Fruit fly (Drosophila melanogaster): ENCODE data around the gene Hsp67Bc.

Gene Hsp67Bc

dm6 chr3L:9370907-9371365 is 1.4 kb downstream of the Hsp67Bc start, which contains the start of gene Fdx1 (continued):
- TF ChIP-seq CG10431 (GFP tag; optimal IDR thresholded peaks at IDR 0.05) = no peak
- no peak for TF ChIP-seq shn (GFP tag; optimal IDR thresholded peaks at IDR 0.05)
- TF ChIP-seq Rx (GFP tag; IDR thresholded peaks at IDR 0.05) = no peak
- TF ChIP-seq otp (GFP tag; IDR thresholded peaks at IDR 0.05) = no peak
- no peak for TF ChIP-seq CG11093 (GFP tag; IDR thresholded peaks at IDR 0.05)
- TF ChIP-seq CG6765 (GFP tag; optimal IDR thresholded peaks at IDR 0.05) = no peak
- TF ChIP-seq cg (GFP tag; optimal IDR thresholded peaks at IDR 0.05) = no peak
- no peak for TF ChIP-seq fd102C (GFP tag; optimal IDR thresholded peaks at IDR 0.05)
- TF ChIP-seq cad (GFP tag; optimal IDR thresholded peaks at IDR 0.05) = no peak
- TF ChIP-seq Opbp (GFP tag; IDR thresholded peaks at IDR 0.05; ENCODE audit: partially characterized antibody) = no peak; the same call in 2 of the 3 replicates
- TF ChIP-seq nmo (GFP tag; optimal IDR thresholded peaks at IDR 0.05) = peak; percentile 45
- TF ChIP-seq CG13775 (GFP tag; optimal IDR thresholded peaks at IDR 0.05) = peak; percentile 27
- no peak for TF ChIP-seq Side (GFP tag; optimal IDR thresholded peaks at IDR 0.05)
- TF ChIP-seq corto (GFP tag; optimal IDR thresholded peaks at IDR 0.05) = no peak
- no peak for TF ChIP-seq CG15696 (tag; optimal IDR thresholded peaks at IDR 0.05)
- TF ChIP-seq Lpt (GFP tag; optimal IDR thresholded peaks at IDR 0.05) = no peak
- TF ChIP-seq CG8944 (GFP tag; optimal IDR thresholded peaks at IDR 0.05) = no peak
- TF ChIP-seq sisA (GFP tag; IDR thresholded peaks at IDR 0.05) = no peak
- no peak for TF ChIP-seq ac (GFP tag; optimal IDR thresholded peaks at IDR 0.05)
- TF ChIP-seq B-H1 (GFP tag; IDR thresholded peaks at IDR 0.05) = no peak
- peak; percentile 66 for TF ChIP-seq CG2120 (GFP tag; optimal IDR thresholded peaks at IDR 0.05)
- TF ChIP-seq hb (GFP tag; IDR thresholded peaks at IDR 0.05; ENCODE audit: partially characterized antibody) = no peak
- TF ChIP-seq gce (GFP tag; IDR thresholded peaks at IDR 0.05) = 0 out of 3 replicates have a peak, but pooled peaks have one; percentile 51
- no peak for TF ChIP-seq chif (GFP tag; optimal IDR thresholded peaks at IDR 0.05)
- TF ChIP-seq CG12219 (GFP tag; optimal IDR thresholded peaks at IDR 0.05) = no peak
- TF ChIP-seq crol (GFP tag; IDR thresholded peaks at IDR 0.05) = no peak
- TF ChIP-seq CG13894 (tag; optimal IDR thresholded peaks at IDR 0.05) = peak; percentile 33
- TF ChIP-seq CG17612 (GFP tag; IDR thresholded peaks at IDR 0.05) = no peak
- peak; percentile 47 for TF ChIP-seq CG18599 (GFP tag; optimal IDR thresholded peaks at IDR 0.05)
- peak; percentile 40; the same call in 1 of the 3 replicates for TF ChIP-seq dysf (GFP tag; IDR thresholded peaks at IDR 0.05)
- no peak for TF ChIP-seq CG11696 (GFP tag; IDR thresholded peaks at IDR 0.05)
- no peak for TF ChIP-seq dmrt11E (tag; optimal IDR thresholded peaks at IDR 0.05)
- TF ChIP-seq CG9817 (tag; optimal IDR thresholded peaks at IDR 0.05) = peak; percentile 25
- TF ChIP-seq CG6654 (GFP tag; optimal IDR thresholded peaks at IDR 0.05) = no peak
- peak; percentile 71 for TF ChIP-seq CG9932 (GFP tag; IDR thresholded peaks at IDR 0.05)
- TF ChIP-seq emc (GFP tag; optimal IDR thresholded peaks at IDR 0.05) = no peak
- TF ChIP-seq nom (GFP tag; optimal IDR thresholded peaks at IDR 0.05) = no peak
- no peak for TF ChIP-seq CG30020 (tag; optimal IDR thresholded peaks at IDR 0.05)
- peak; percentile 21 for TF ChIP-seq CG18764 (GFP tag; optimal IDR thresholded peaks at IDR 0.05)
- no peak for TF ChIP-seq Optix (GFP tag; IDR thresholded peaks at IDR 0.05)
- no peak for TF ChIP-seq D (optimal IDR thresholded peaks at IDR 0.05)
- no peak for TF ChIP-seq D (GFP tag; optimal IDR thresholded peaks at IDR 0.05)
- TF ChIP-seq mld (GFP tag; IDR thresholded peaks at IDR 0.05; ENCODE audit: partially characterized antibody) = no peak
- no peak for TF ChIP-seq CG14050 (GFP tag; IDR thresholded peaks at IDR 0.05)
- TF ChIP-seq CG33213 (GFP tag; optimal IDR thresholded peaks at IDR 0.05) = no peak
- peak; percentile 6 for TF ChIP-seq CrebB (tag; optimal IDR thresholded peaks at IDR 0.05)
- no peak for TF ChIP-seq CG17912 (GFP tag; optimal IDR thresholded peaks at IDR 0.05)
- TF ChIP-seq CG10147 (GFP tag; optimal IDR thresholded peaks at IDR 0.05) = peak; percentile 46
- no peak for TF ChIP-seq wdn (GFP tag; IDR thresholded peaks at IDR 0.05)
- TF ChIP-seq Dbx (GFP tag; IDR thresholded peaks at IDR 0.05) = peak; percentile 39; the same call in 1 of the 3 replicates
- TF ChIP-seq CG17829 (tag; optimal IDR thresholded peaks at IDR 0.05) = peak; percentile 21
- TF ChIP-seq CG12769 (tag; optimal IDR thresholded peaks at IDR 0.05) = no peak

All from whole organism, embryonic.